Fruit fly (Drosophila melanogaster): ENCODE measurements around the gene Saf-B.
A peak's percentile ranks its signal among the peaks of the same experiment; 100 is the strongest.

The Saf-B gene

DNA sequence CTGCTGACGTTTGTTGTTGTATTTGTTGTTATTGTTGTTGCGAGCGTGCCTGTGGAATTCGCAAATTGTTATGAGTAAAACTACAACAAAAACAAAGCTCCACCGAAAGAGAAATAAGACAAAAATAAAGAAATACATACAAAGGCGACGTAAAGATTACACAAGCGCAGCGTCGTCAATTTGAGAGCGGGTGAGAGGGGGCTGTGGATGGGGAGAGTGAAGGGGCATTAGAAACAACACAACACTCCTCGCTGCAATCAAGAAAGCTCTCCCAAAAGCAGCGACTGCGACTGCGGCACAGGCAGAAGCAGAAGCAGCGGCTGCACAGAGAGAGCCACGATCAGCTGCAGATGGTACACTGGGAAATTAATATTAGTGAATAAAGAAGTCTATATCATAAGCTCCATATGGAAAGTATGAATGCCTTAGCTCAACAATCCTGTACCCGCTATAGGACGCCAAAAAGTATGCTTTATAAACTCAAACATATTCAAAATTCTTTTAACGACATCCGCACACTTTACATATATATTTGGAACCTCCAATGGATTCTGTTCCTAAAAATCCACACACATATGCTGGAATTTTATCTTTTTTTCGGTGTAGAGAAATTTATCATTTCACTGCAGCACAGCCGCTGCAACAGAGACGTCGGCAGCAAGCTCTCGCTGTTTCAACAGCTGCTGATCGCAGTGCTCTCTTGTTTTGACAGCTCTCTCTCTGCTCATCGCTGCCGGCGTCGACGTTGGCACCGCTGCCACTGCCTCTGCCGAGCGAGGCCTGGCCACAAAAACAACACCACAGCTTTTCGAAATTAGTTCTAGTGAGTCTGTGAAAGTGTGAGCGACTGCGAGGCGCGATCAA is 48.5 kb upstream of the Saf-B start, which contains the start of gene CG13631 (continued):
- peak; percentile 84 for TF ChIP-seq CG12071 (GFP tag; optimal IDR thresholded peaks at IDR 0.05)
- peak; percentile 86 for TF ChIP-seq ranshi (GFP tag; IDR thresholded peaks at IDR 0.05)
- no peak for TF ChIP-seq pita (GFP tag; optimal IDR thresholded peaks at IDR 0.05)
- TF ChIP-seq CG2202 (tag; optimal IDR thresholded peaks at IDR 0.05): peak; percentile 94
- TF ChIP-seq Usf (GFP tag; optimal IDR thresholded peaks at IDR 0.05): peak; percentile 71
- peak; percentile 87 for TF ChIP-seq seq (GFP tag; IDR thresholded peaks at IDR 0.05)
- TF ChIP-seq Eip74EF (GFP tag; optimal IDR thresholded peaks at IDR 0.05): peak in 1 of 2 experiments; percentile 96
- peak; percentile 94 for TF ChIP-seq CG5953 (GFP tag; IDR thresholded peaks at IDR 0.05)
- peak; percentile 94 for TF ChIP-seq ara (GFP tag; IDR thresholded peaks at IDR 0.05)
- TF ChIP-seq caup (GFP tag; optimal IDR thresholded peaks at IDR 0.05; ENCODE audit: severe bottlenecking): peak; percentile 69
- peak; percentile 59 for TF ChIP-seq Hmx (GFP tag; optimal IDR thresholded peaks at IDR 0.05)
- TF ChIP-seq toy (GFP tag; IDR thresholded peaks at IDR 0.05): peak; percentile 64; the same call in 1 of the 2 replicates
- peak; percentile 88 for TF ChIP-seq Rx (GFP tag; IDR thresholded peaks at IDR 0.05)
- TF ChIP-seq HmgZ (tag; optimal IDR thresholded peaks at IDR 0.05): peak; percentile 55
- no peak for TF ChIP-seq CG14860 (GFP tag; IDR thresholded peaks at IDR 0.05; ENCODE audit: partially characterized antibody)
- peak; percentile 60 for TF ChIP-seq CG32532 (GFP tag; IDR thresholded peaks at IDR 0.05)
- TF ChIP-seq pan (optimal IDR thresholded peaks at IDR 0.05): no peak
- TF ChIP-seq pan (GFP tag; optimal IDR thresholded peaks at IDR 0.05 in 1 of 2, IDR thresholded peaks at IDR 0.05 in 1 of 2): peak in 1 of 2 experiments; percentile 89
- TF ChIP-seq CG12769 (tag; optimal IDR thresholded peaks at IDR 0.05): peak; percentile 26
- no peak for TF ChIP-seq bbx (GFP tag; IDR thresholded peaks at IDR 0.05; ENCODE audit: partially characterized antibody)
- TF ChIP-seq Dbx (GFP tag; IDR thresholded peaks at IDR 0.05): no peak
- TF ChIP-seq CG10959 (GFP tag; IDR thresholded peaks at IDR 0.05): peak; percentile 83
- TF ChIP-seq CG8478 (optimal IDR thresholded peaks at IDR 0.05): no peak
- no peak for TF ChIP-seq Elba2 (GFP tag; optimal IDR thresholded peaks at IDR 0.05)
- peak; percentile 91 for TF ChIP-seq H15 (GFP tag; IDR thresholded peaks at IDR 0.05)
- no peak for TF ChIP-seq nom (GFP tag; optimal IDR thresholded peaks at IDR 0.05)
- peak; percentile 32 for TF ChIP-seq CG9797 (GFP tag; optimal IDR thresholded peaks at IDR 0.05)
- peak; percentile 73 for TF ChIP-seq Myb (GFP tag; optimal IDR thresholded peaks at IDR 0.05)
- TF ChIP-seq CG9876 (GFP tag; optimal IDR thresholded peaks at IDR 0.05): peak; percentile 83
- TF ChIP-seq fd3F (GFP tag; optimal IDR thresholded peaks at IDR 0.05): no peak
- TF ChIP-seq Bgb (GFP tag; IDR thresholded peaks at IDR 0.05; ENCODE audit: partially characterized antibody): no peak
- peak; percentile 88; the same call in 3 of the 4 replicates for TF ChIP-seq Gug (GFP tag; IDR thresholded peaks at IDR 0.05)
- TF ChIP-seq mirr (GFP tag; optimal IDR thresholded peaks at IDR 0.05): no peak
- peak; percentile 92 for TF ChIP-seq CG10366 (GFP tag; IDR thresholded peaks at IDR 0.05)
- peak; percentile 98 for TF ChIP-seq dmrt99B (tag; optimal IDR thresholded peaks at IDR 0.05)
- peak; percentile 87 for TF ChIP-seq CG14667 (GFP tag; IDR thresholded peaks at IDR 0.05)
- no peak for TF ChIP-seq pfk (GFP tag; optimal IDR thresholded peaks at IDR 0.05)
- peak; percentile 90; the same call in 2 of the 3 replicates for TF ChIP-seq CG11093 (GFP tag; IDR thresholded peaks at IDR 0.05)
- TF ChIP-seq yki (optimal IDR thresholded peaks at IDR 0.05): no peak
- peak; percentile 68 for TF ChIP-seq Meics (GFP tag; optimal IDR thresholded peaks at IDR 0.05)
- TF ChIP-seq Lpt (GFP tag; optimal IDR thresholded peaks at IDR 0.05): no peak
- peak; percentile 91 for TF ChIP-seq en (GFP tag; optimal IDR thresholded peaks at IDR 0.05)
- peak; percentile 95 for TF ChIP-seq HLH3B (GFP tag; IDR thresholded peaks at IDR 0.05)
- peak; percentile 87 for TF ChIP-seq CG4730 (GFP tag; IDR thresholded peaks at IDR 0.05)
- TF ChIP-seq CG6683 (GFP tag; optimal IDR thresholded peaks at IDR 0.05): peak; percentile 71
- no peak for TF ChIP-seq D (optimal IDR thresholded peaks at IDR 0.05)
- peak; percentile 98 for TF ChIP-seq D (GFP tag; optimal IDR thresholded peaks at IDR 0.05)
- TF ChIP-seq CG17328 (GFP tag; IDR thresholded peaks at IDR 0.05): peak; percentile 91
- peak; percentile 74 for TF ChIP-seq Nf-YC (tag; optimal IDR thresholded peaks at IDR 0.05)
- TF ChIP-seq HLH4C (GFP tag; IDR thresholded peaks at IDR 0.05; ENCODE audit: partially characterized antibody): no peak

Data from whole organism, embryonic.